Fruit fly (Drosophila melanogaster): ENCODE results near the gene Pdxk.

DNA sequence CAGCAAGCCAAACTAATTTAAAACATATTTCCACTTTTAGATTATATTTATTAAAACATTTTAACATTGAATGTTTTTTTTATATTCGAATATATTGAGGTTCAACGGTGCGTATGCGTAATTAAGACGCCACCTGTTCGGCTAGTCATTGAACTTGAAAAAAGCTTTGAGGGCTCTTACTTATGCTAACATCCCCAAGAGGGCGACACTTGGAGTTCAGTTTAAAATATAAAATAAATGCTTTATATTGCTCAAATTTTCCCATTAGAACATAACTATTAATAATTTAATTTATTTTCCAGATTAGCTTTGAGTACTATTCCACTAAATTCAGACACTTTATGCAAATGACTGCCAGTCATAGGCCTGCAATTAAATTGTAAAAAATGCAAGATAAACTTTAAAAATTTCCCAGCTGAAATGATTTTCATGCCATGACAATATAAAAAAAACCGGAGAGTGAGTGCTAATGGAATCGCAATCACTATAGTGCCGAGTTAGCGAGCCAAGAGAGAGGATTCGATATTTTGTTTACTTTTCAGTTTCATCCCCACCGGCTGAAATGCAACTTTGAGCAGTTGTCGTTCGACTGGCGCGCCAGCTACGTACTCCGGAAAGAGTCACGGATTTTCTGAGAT lies 26.3 kb upstream of the Pdxk start, which contains the start of gene PGRP-LA:
- TF ChIP-seq CTCF (optimal IDR thresholded peaks at IDR 0.05) (peak in 1 of 2 experiments; percentile 14), CG8478 (optimal IDR thresholded peaks at IDR 0.05) (no peak)
